Fruit fly (Drosophila melanogaster) whole organism, adult: ENCODE measurements around the gene Dis3l2.

Experiments used
- CG14711 ChIP-seq: fragments of 200-800 bp; sonication (Bioruptor generic); optimal IDR thresholded peaks from 2 replicates; lab custom pipeline; 2018; ENCODE audit warnings: missing biosample characterization, mild to moderate bottlenecking, missing genetic modification characterization, moderate library complexity
- CG33017 ChIP-seq: fragments of 200-800 bp; sonication (Bioruptor generic); optimal IDR thresholded peaks from 2 replicates; lab custom pipeline; 2018; ENCODE audit warnings: missing biosample characterization, mild to moderate bottlenecking, missing genetic modification characterization, moderate library complexity
- CG7045 ChIP-seq: fragments of 200-800 bp; sonication (Bioruptor generic); optimal IDR thresholded peaks from 2 replicates; lab custom pipeline; 2017; ENCODE audit warnings: missing biosample characterization, mild to moderate bottlenecking, missing genetic modification characterization
- Clk ChIP-seq: fragments of 200-800 bp; sonication (Bioruptor generic); optimal IDR thresholded peaks from 2 replicates; lab custom pipeline; 2017; ENCODE audit warnings: missing biosample characterization, missing genetic modification characterization
- Crg-1 ChIP-seq: fragments of 200-800 bp; sonication (Bioruptor generic); optimal IDR thresholded peaks from 2 replicates; lab custom pipeline; 2016; ENCODE audit warnings: missing biosample characterization, missing genetic modification characterization
- Mnt ChIP-seq: fragments of 200-800 bp; sonication (Bioruptor generic); optimal IDR thresholded peaks from 2 replicates; lab custom pipeline; 2016; ENCODE audit warnings: missing biosample characterization, mild to moderate bottlenecking, missing genetic modification characterization
- ovo ChIP-seq: fragments of 200-800 bp; sonication (Bioruptor generic); optimal IDR thresholded peaks from 2 replicates; lab custom pipeline; 2016; ENCODE audit warnings: missing biosample characterization, missing genetic modification characterization

- TF ChIP-seq Mnt (GFP tag; lab: Kevin White, UChicago) (no peak), CG7045 (GFP tag; lab: Kevin White, UChicago) (no peak), Crg-1 (GFP tag; lab: Kevin White, UChicago) (no peak), CG33017 (tag; lab: Kevin White, UChicago) (no peak), CG14711 (tag; lab: Kevin White, UChicago) (no peak), ovo (GFP tag; lab: Kevin White, UChicago) (no peak), Clk (GFP tag; lab: Kevin White, UChicago) (no peak)
Measured at dm6 chr3L:178913-179488, 33.5 kb upstream of the Dis3l2 start, which contains the start of gene Vdup1.
